Worm (Caenorhabditis elegans): ENCODE data around the gene dnc-2.
A peak's percentile ranks its signal among the peaks of the same experiment; 100 is the strongest.

The dnc-2 gene

DNA sequence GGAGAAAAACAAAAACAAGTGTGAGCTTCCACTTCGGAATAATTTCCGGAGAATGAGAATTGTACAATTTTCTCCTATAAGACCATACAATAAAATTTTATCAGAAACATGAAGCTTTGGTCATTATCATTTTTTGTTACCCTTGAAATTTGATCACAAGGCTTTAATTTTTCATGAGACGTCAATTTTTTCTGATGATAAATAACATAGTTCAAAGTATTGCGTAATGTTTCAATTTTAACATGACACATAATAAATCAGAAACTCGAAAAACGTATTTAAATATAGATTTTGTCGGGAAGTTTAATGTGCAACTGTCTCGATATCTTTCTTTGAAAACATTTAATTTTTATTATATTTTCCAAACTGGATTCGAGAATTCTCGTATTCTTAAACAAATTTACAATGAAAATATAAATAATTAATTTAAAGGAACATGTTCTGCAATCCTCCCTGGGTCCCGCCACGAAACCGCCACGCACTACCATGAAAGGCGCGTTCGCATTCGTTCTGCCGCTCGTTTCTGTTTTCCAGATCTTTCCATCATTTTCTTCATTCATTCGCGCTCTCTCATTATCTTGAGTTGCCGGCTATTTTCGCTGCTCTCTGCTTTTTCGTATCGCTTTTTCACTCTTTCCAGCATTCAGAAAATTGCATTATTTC lies 13.4 kb upstream of the dnc-2 start (continued):
- TF ChIP-seq bed-2 (GFP tag; IDR thresholded peaks at IDR 0.05) (no peak), B0336.3 (GFP tag; IDR thresholded peaks at IDR 0.05) (peak; percentile 44), F10E7.11 (tag; optimal IDR thresholded peaks at IDR 0.05) (no peak), ztf-28 (GFP tag; IDR thresholded peaks at IDR 0.05) (no peak), F37B4.10 (GFP tag; IDR thresholded peaks at IDR 0.05) (no peak), pha-4 (tag; optimal IDR thresholded peaks at IDR 0.05) (no peak), let-526 (GFP tag; IDR thresholded peaks at IDR 0.05) (no peak), nhr-90 (tag; optimal IDR thresholded peaks at IDR 0.05) (no peak), F39B2.1 (GFP tag; IDR thresholded peaks at IDR 0.05) (no peak), rcor-1 (GFP tag; IDR thresholded peaks at IDR 0.05) (peak; percentile 64), egl-44 (GFP tag; IDR thresholded peaks at IDR 0.05) (no peak), ztf-3 (GFP tag; optimal IDR thresholded peaks at IDR 0.05) (no peak), chd-7 (tag; optimal IDR thresholded peaks at IDR 0.05) (no peak), ceh-91 (GFP tag; IDR thresholded peaks at IDR 0.05) (peak; percentile 93), F23B12.7 (tag; optimal IDR thresholded peaks at IDR 0.05; ENCODE audit: insufficient read depth) (no peak), ceh-58 (GFP tag; IDR thresholded peaks at IDR 0.05) (no peak), T26A5.8 (tag; optimal IDR thresholded peaks at IDR 0.05) (no peak), mel-28 (tag; optimal IDR thresholded peaks at IDR 0.05; ENCODE audit: borderline replicate concordance) (no peak), zim-3 (tag; optimal IDR thresholded peaks at IDR 0.05) (no peak), C06A6.2 (GFP tag; conservative IDR thresholded peaks at IDR 0.05) (no peak), K12H6.12 (tag; optimal IDR thresholded peaks at IDR 0.05) (no peak), Y56A3A.18 (GFP tag; IDR thresholded peaks at IDR 0.05) (no peak), ceh-27 (GFP tag; optimal IDR thresholded peaks at IDR 0.05) (no peak), T07F8.4 (tag; optimal IDR thresholded peaks at IDR 0.05) (peak; percentile 13), Y53G8AR.9 (GFP tag; conservative IDR thresholded peaks at IDR 0.05) (0 out of 2 replicates have a peak, but pooled peaks have one; percentile 14), akir-1 (GFP tag; optimal IDR thresholded peaks at IDR 0.05) (no peak), tbx-9 (tag; optimal IDR thresholded peaks at IDR 0.05; ENCODE audit: borderline replicate concordance) (no peak), hmg-1.2 (GFP tag; IDR thresholded peaks at IDR 0.05) (peak; percentile 37; the same call in 1 of the 2 replicates), hrde-1 (tag; optimal IDR thresholded peaks at IDR 0.05; ENCODE audit: borderline replicate concordance) (peak; percentile 54), attf-6 (GFP tag; IDR thresholded peaks at IDR 0.05) (no peak), F49E8.2 (tag; optimal IDR thresholded peaks at IDR 0.05; ENCODE audit: insufficient read depth) (peak; percentile 52), K11D2.4 (GFP tag; IDR thresholded peaks at IDR 0.05) (no peak), unc-62 (GFP tag; optimal IDR thresholded peaks at IDR 0.05) (peak; percentile 87), hmg-20 (GFP tag; IDR thresholded peaks at IDR 0.05) (no peak), ceh-79 (tag; optimal IDR thresholded peaks at IDR 0.05) (no peak), F33H1.4 (GFP tag; IDR thresholded peaks at IDR 0.05) (peak; percentile 96), athp-1 (tag; optimal IDR thresholded peaks at IDR 0.05) (peak; percentile 10), nhr-120 (GFP tag; IDR thresholded peaks at IDR 0.05) (no peak), die-1 (tag; optimal IDR thresholded peaks at IDR 0.05) (no peak), lin-26 (GFP tag; IDR thresholded peaks at IDR 0.05) (no peak), rpc-1 (optimal IDR thresholded peaks at IDR 0.05) (no peak), rpc-1 (tag; optimal IDR thresholded peaks at IDR 0.05) (no peak), madf-3 (GFP tag; IDR thresholded peaks at IDR 0.05) (peak; percentile 96), ztf-25 (GFP tag; IDR thresholded peaks at IDR 0.05) (no peak), cebp-1 (GFP tag; IDR thresholded peaks at IDR 0.05) (peak; percentile 64; the same call in 1 of the 2 replicates), cebp-1 (tag; optimal IDR thresholded peaks at IDR 0.05) (no peak), nhr-27 (tag; optimal IDR thresholded peaks at IDR 0.05) (no peak), nfyb-1 (GFP tag; IDR thresholded peaks at IDR 0.05) (no peak), lin-54 (GFP tag; optimal IDR thresholded peaks at IDR 0.05) (peak; percentile 75)

Measured in whole organism, young adult.